Fruit fly (Drosophila melanogaster): Measurements from ENCODE around the gene Rh2.
A peak's percentile ranks its signal among the peaks of the same experiment; 100 is the strongest.

The Rh2 gene

dm6 chr3R:18905921-18906878 is 7.0 kb downstream of the Rh2 start, which contains the start of gene EndoA (continued):
- TF ChIP-seq ss (GFP tag; optimal IDR thresholded peaks at IDR 0.05) (no peak), CG6808 (GFP tag; optimal IDR thresholded peaks at IDR 0.05) (no peak), Smox (GFP tag; optimal IDR thresholded peaks at IDR 0.05) (peak; percentile 11), CG32006 (GFP tag; optimal IDR thresholded peaks at IDR 0.05) (peak; percentile 25), fd85E (GFP tag; optimal IDR thresholded peaks at IDR 0.05) (no peak), acj6 (GFP tag; optimal IDR thresholded peaks at IDR 0.05) (peak; percentile 3), Blimp-1 (GFP tag; optimal IDR thresholded peaks at IDR 0.05) (peak; percentile 58), dac (GFP tag; optimal IDR thresholded peaks at IDR 0.05) (no peak), CG8119 (GFP tag; IDR thresholded peaks at IDR 0.05) (peak; percentile 43; the same call in 2 of the 3 replicates), Hr38 (GFP tag; optimal IDR thresholded peaks at IDR 0.05) (no peak), CG10631 (GFP tag; optimal IDR thresholded peaks at IDR 0.05) (peak; percentile 47), fkh (GFP tag; optimal IDR thresholded peaks at IDR 0.05) (no peak), CG15336 (GFP tag; IDR thresholded peaks at IDR 0.05) (peak; percentile 15; the same call in 1 of the 2 replicates), Gug (GFP tag; IDR thresholded peaks at IDR 0.05) (0 out of 2 replicates have a peak, but pooled peaks have one; percentile 32), CG11762 (GFP tag; optimal IDR thresholded peaks at IDR 0.05; ENCODE audit: insufficient read depth) (peak; percentile 14), CG31627 (GFP tag; optimal IDR thresholded peaks at IDR 0.05) (peak; percentile 11), OdsH (GFP tag; optimal IDR thresholded peaks at IDR 0.05) (peak; percentile 17), achi (GFP tag; optimal IDR thresholded peaks at IDR 0.05) (peak; percentile 29), CG3032 (tag; optimal IDR thresholded peaks at IDR 0.05) (no peak), Sox102F (GFP tag; optimal IDR thresholded peaks at IDR 0.05) (peak; percentile 22), topi (GFP tag; optimal IDR thresholded peaks at IDR 0.05) (peak; percentile 13), lz (GFP tag; optimal IDR thresholded peaks at IDR 0.05) (peak; percentile 32), CG6276 (GFP tag; optimal IDR thresholded peaks at IDR 0.05) (no peak), CG1621 (tag; optimal IDR thresholded peaks at IDR 0.05) (no peak), esn (GFP tag; optimal IDR thresholded peaks at IDR 0.05) (peak; percentile 16), CG6854 (GFP tag; optimal IDR thresholded peaks at IDR 0.05) (no peak), salr (GFP tag; optimal IDR thresholded peaks at IDR 0.05) (no peak), spab (GFP tag; optimal IDR thresholded peaks at IDR 0.05) (no peak), Met (GFP tag; optimal IDR thresholded peaks at IDR 0.05) (no peak), Hr4 (GFP tag; optimal IDR thresholded peaks at IDR 0.05) (peak; percentile 38), Eip78C (GFP tag) (peak; percentile 71), fd59A (GFP tag; optimal IDR thresholded peaks at IDR 0.05) (no peak)

- TF ChIP-seq CG6276 (GFP tag; optimal IDR thresholded peaks at IDR 0.05) (no peak), Ets96B (tag; optimal IDR thresholded peaks at IDR 0.05) (no peak)
Observed at dm6 chr3R:18910336-18910735, 11.1 kb downstream of the Rh2 start.

- TF ChIP-seq svp (GFP tag) = peak; percentile 70
- peak; percentile 4 for TF ChIP-seq CG32006 (GFP tag; optimal IDR thresholded peaks at IDR 0.05)
- TF ChIP-seq Eip78C (GFP tag) = no peak
- no peak for TF ChIP-seq Eip93F (GFP tag; optimal IDR thresholded peaks at IDR 0.05)
- no peak for TF ChIP-seq Blimp-1 (GFP tag; optimal IDR thresholded peaks at IDR 0.05)
- peak; percentile 8 for TF ChIP-seq OdsH (GFP tag; optimal IDR thresholded peaks at IDR 0.05)
Observed at dm6 chr3R:18910923-18911322, 11.7 kb downstream of the Rh2 start.
